Fruit fly (Drosophila melanogaster) whole organism, pupa: Measurements from ENCODE around the gene CG6650.

ENCODE experiments used
- CG10348 ChIP-seq: fragments of 200-800 bp; sonication (Bioruptor generic); IDR thresholded peaks from 2 replicates; pipeline ENCODE4 v1.3.6; 2022; ENCODE audit warnings: missing biosample characterization, missing genetic modification characterization
- CG12605 ChIP-seq: fragments of 200-800 bp; sonication (Bioruptor generic); IDR thresholded peaks from 2 replicates; pipeline ENCODE4 v1.3.6; 2022; ENCODE audit warnings: missing biosample characterization, missing genetic modification characterization
- CG13204 ChIP-seq: fragments of 200-800 bp; sonication (Bioruptor generic); optimal IDR thresholded peaks from 2 replicates; lab custom pipeline; 2018; ENCODE audit warnings: missing biosample characterization, mild to moderate bottlenecking, missing genetic modification characterization, moderate library complexity
- CG14655 ChIP-seq: fragments of 200-800 bp; sonication (Bioruptor generic); optimal IDR thresholded peaks from 3 replicates; lab custom pipeline; 2017; ENCODE audit warnings: mild to moderate bottlenecking, missing biosample characterization, missing genetic modification reagents, missing genetic modification characterization
- CG15710 ChIP-seq: fragments of 200-800 bp; sonication (Bioruptor generic); optimal IDR thresholded peaks from 2 replicates; lab custom pipeline; 2018; ENCODE audit warnings: missing biosample characterization, mild to moderate bottlenecking, missing genetic modification characterization, moderate library complexity
- CG17806 ChIP-seq: fragments of 200-800 bp; sonication (Bioruptor generic); optimal IDR thresholded peaks from 2 replicates; lab custom pipeline; 2018; ENCODE audit warnings: missing biosample characterization, mild to moderate bottlenecking, missing genetic modification characterization, moderate library complexity
- CG32121 ChIP-seq: fragments of 200-800 bp; sonication (Bioruptor generic); IDR thresholded peaks from 2 replicates; pipeline ENCODE4 v1.3.6; 2022; ENCODE audit warnings: missing biosample characterization, missing genetic modification characterization
- CG34367 ChIP-seq: fragments of 200-800 bp; sonication (Bioruptor generic); optimal IDR thresholded peaks from 2 replicates; lab custom pipeline; 2018; ENCODE audit warnings: missing biosample characterization, mild to moderate bottlenecking, missing genetic modification characterization
- CG4496 ChIP-seq: fragments of 200-800 bp; sonication (Bioruptor generic); IDR thresholded peaks from 3 replicates; pipeline ENCODE4 v1.3.6; 2022; ENCODE audit warnings: missing biosample characterization, missing genetic modification characterization
- CG8159 ChIP-seq: fragments of 200-800 bp; sonication (Bioruptor generic); optimal IDR thresholded peaks from 3 replicates; lab custom pipeline; 2018; ENCODE audit warnings: missing biosample characterization, mild to moderate bottlenecking, missing genetic modification characterization, moderate library complexity
- CG8301 ChIP-seq: fragments of 200-800 bp; sonication (Bioruptor generic); optimal IDR thresholded peaks from 2 replicates; lab custom pipeline; 2018; ENCODE audit warnings: missing biosample characterization, mild to moderate bottlenecking, missing genetic modification characterization
- CG9948 ChIP-seq: fragments of 200-800 bp; sonication (Bioruptor generic); optimal IDR thresholded peaks from 2 replicates; lab custom pipeline; 2018; ENCODE audit warnings: missing biosample characterization, mild to moderate bottlenecking, missing genetic modification characterization, moderate library complexity
- D1 ChIP-seq: fragments of 200-800 bp; sonication (Bioruptor generic); optimal IDR thresholded peaks from 2 replicates; lab custom pipeline; 2018; ENCODE audit warnings: missing biosample characterization, mild to moderate bottlenecking, missing genetic modification characterization, moderate library complexity
- EcR ChIP-seq: fragments of 200-800 bp; sonication (Bioruptor generic); optimal IDR thresholded peaks from 3 replicates; lab custom pipeline; 2019; ENCODE audit warnings: missing biosample characterization, missing genetic modification characterization, mild to moderate bottlenecking, moderate library complexity, missing genetic modification reagents
- Ets98B ChIP-seq: fragments of 200-800 bp; sonication (Bioruptor generic); IDR thresholded peaks from 2 replicates; pipeline ENCODE4 v1.3.6; 2022; ENCODE audit warnings: missing biosample characterization, missing genetic modification characterization
- Pif1A ChIP-seq: fragments of 200-800 bp; sonication (Bioruptor generic); optimal IDR thresholded peaks from 3 replicates; lab custom pipeline; 2016; ENCODE audit warnings: missing biosample characterization, missing genetic modification characterization
- Pif1B ChIP-seq: fragments of 200-800 bp; sonication (Bioruptor generic); optimal IDR thresholded peaks from 3 replicates; lab custom pipeline; 2016; ENCODE audit warnings: missing biosample characterization, missing genetic modification characterization
- Snoo ChIP-seq: fragments of 200-800 bp; sonication (Bioruptor generic); optimal IDR thresholded peaks from 3 replicates; lab custom pipeline; 2017; ENCODE audit warnings: missing biosample characterization, mild to moderate bottlenecking, missing genetic modification characterization, inconsistent platforms
- fd96Ca ChIP-seq: fragments of 200-800 bp; sonication (Bioruptor generic); IDR thresholded peaks from 3 replicates; pipeline ENCODE4 v1.3.6; 2022; ENCODE audit warnings: missing biosample characterization, missing genetic modification characterization
- gl ChIP-seq: fragments of 200-800 bp; sonication (Bioruptor generic); optimal IDR thresholded peaks from 2 replicates; lab custom pipeline; 2018; ENCODE audit warnings: missing biosample characterization, mild to moderate bottlenecking, missing genetic modification characterization
- rn ChIP-seq: fragments of 200-800 bp; sonication (Bioruptor generic); IDR thresholded peaks from 2 replicates; pipeline ENCODE4 v1.3.6; 2022; ENCODE audit warnings: missing biosample characterization, missing genetic modification characterization

CG6650 gene

DNA sequence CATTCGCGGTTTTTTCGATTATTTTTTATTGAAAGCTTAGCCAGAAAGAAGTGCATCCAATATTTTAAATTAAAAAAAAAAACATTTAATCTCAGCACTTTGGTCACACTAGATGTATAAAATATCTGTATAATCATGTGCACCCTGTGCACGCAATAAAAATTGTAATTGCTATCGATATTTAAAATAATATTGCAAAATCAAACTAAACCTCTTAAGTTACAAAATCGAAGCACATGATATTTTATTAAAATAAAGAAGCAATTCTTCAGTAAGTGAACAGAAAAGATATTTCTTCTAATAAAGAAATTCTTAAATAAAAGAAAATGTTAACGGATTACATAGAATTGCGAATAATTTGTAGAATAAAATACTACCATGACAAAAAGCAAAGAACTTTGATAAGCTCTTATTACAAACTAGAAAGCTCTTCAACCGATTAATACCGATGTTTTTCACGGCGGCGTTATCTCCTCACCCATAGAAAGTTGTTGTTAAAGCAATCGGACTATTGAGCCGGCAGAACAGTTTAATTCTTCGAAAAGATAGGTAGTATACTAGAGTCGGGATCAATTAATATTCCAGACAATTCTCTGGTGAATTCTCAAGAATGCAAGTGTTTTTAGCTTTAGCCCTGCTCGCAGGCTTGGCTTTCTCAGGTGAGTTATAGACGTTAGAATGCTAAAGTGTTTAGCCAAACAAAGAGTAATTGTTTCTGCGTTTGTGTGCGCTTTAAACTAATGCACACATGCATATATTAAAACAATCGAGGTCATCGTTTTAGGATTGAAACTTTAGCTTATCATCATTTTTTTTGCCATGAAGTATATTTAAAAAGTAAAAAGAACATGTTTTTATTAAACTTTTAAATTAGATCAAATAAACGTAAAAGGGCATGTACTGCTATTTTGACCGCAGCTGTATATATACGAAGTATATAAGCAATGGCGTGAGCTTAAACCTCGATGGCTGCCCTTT is 37.2 kb upstream of the CG6650 start, which contains the start of gene CtsK1:
Gene CtsK1 (plus strand): TSS at position 490 of the 978 bp plus-strand sequence.
- TF ChIP-seq CG13204 (GFP tag; lab: Kevin White, UChicago): no peak
- no peak for TF ChIP-seq gl (tag; lab: Kevin White, UChicago)
- TF ChIP-seq CG15710 (tag; lab: Kevin White, UChicago): peak; percentile 46
- TF ChIP-seq CG8159 (tag; lab: Kevin White, UChicago): peak; percentile 58
- peak; percentile 84 for TF ChIP-seq CG12605
- peak; percentile 64; the same call in 1 of the 2 replicates for TF ChIP-seq CG32121 (GFP tag; lab: Robert Waterston, UW)
- no peak for TF ChIP-seq CG34367 (tag; lab: Kevin White, UChicago)
- no peak for TF ChIP-seq fd96Ca (GFP tag; lab: Robert Waterston, UW)
- peak; percentile 46; the same call in 1 of the 2 replicates for TF ChIP-seq rn (GFP tag; lab: Robert Waterston, UW)
- peak; percentile 85 for TF ChIP-seq Ets98B
- no peak for TF ChIP-seq Pif1B
- TF ChIP-seq D1: peak; percentile 14
- peak; percentile 15 for TF ChIP-seq EcR (GFP tag; lab: Kevin White, UChicago)
- TF ChIP-seq CG17806 (tag; lab: Kevin White, UChicago): peak; percentile 45
- TF ChIP-seq Pif1A (GFP tag; lab: Kevin White, UChicago): no peak
- TF ChIP-seq CG14655 (GFP tag; lab: Kevin White, UChicago): no peak
- no peak for TF ChIP-seq CG10348 (GFP tag; lab: Robert Waterston, UW)
- TF ChIP-seq Snoo: peak; percentile 31
- TF ChIP-seq CG8301 (tag; lab: Kevin White, UChicago): peak; percentile 47
- peak; percentile 50 for TF ChIP-seq CG9948
- TF ChIP-seq CG4496 (GFP tag; lab: Robert Waterston, UW): peak; percentile 93
- TF ChIP-seq, all 21 proteins: peak for 13

DNA sequence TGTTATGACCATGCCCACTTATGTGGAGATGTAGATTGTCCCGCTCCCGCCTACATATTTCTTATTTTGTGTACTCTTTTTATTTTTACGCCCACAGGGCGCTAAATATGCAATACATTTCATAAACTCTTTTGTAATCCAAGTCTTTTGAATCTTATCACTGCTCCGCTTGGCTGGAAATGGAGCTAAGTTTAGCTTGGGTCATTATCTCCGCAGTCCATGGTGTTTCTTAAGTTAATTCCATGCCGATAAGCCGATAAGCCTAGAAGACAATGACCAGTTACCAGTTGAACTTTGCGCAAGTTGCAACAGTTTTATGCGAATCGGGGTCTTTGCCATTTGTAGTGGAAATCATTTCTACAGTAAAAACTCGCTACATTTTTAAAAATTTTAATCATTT is 34.8 kb upstream of the CG6650 start:
- TF ChIP-seq CG4496 (GFP tag; lab: Robert Waterston, UW) (no peak), EcR (GFP tag; lab: Kevin White, UChicago) (peak; percentile 91)

DNA sequence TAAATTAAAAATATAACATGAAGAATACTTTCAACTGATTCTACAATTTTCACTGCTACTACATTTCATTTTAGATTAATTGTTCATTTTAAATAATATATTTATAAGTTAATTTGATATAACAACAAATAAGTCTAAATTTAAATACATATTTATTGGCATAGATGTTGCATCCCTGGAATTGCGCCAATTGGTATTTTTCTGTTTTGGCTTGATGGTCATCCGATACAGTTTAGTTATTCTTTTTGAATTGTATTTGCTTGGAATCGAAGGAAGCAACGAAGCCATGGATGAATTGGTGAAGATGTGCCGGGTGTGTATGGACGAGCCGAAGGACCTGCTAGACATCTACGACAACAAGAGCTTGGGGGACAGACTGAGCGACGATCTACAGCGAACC is 34.3 kb upstream of the CG6650 start, which contains the start of gene CG17361:
Gene CG17361 (plus strand): TSS at position 200 of the 400 bp plus-strand sequence.
- no peak for TF ChIP-seq fd96Ca (GFP tag; lab: Robert Waterston, UW)
- peak; percentile 43 for TF ChIP-seq D1

DNA sequence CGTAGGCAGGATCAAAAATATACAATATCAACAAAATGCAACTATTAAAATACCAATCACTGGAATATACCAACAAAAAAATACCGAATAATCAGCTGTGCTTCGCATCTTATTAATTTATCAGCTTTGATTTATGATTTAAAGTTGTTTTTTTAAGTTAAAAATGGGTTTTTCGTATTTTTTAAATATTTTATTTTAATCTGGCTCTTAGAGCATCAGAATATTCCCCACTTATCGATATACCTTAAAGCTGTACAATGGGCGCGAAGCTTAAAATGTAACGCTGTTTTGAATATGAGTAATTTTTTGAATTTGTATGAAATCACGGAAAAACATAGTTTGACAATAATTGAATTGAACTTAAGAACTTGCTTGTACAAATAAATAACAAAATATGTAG is 32.0 kb upstream of the CG6650 start, which contains the start of gene CG17359:
Gene CG17359 (minus strand): TSS at position 48 of the 400 bp plus-strand sequence.
- no peak for TF ChIP-seq CG8301 (tag; lab: Kevin White, UChicago)
- TF ChIP-seq Pif1B: no peak
- no peak for TF ChIP-seq Snoo
- no peak for TF ChIP-seq D1
- no peak for TF ChIP-seq EcR (GFP tag; lab: Kevin White, UChicago)
- no peak for TF ChIP-seq CG15710 (tag; lab: Kevin White, UChicago)
- TF ChIP-seq CG14655 (GFP tag; lab: Kevin White, UChicago): no peak
- no peak for TF ChIP-seq Ets98B
- no peak for TF ChIP-seq CG10348 (GFP tag; lab: Robert Waterston, UW)
- TF ChIP-seq Pif1A (GFP tag; lab: Kevin White, UChicago): no peak
- TF ChIP-seq CG8159 (tag; lab: Kevin White, UChicago): no peak
- no peak for TF ChIP-seq CG4496 (GFP tag; lab: Robert Waterston, UW)
- TF ChIP-seq CG13204 (GFP tag; lab: Kevin White, UChicago): no peak
- TF ChIP-seq CG34367 (tag; lab: Kevin White, UChicago): no peak
- TF ChIP-seq gl (tag; lab: Kevin White, UChicago): no peak
- TF ChIP-seq fd96Ca (GFP tag; lab: Robert Waterston, UW): no peak

- no peak for TF ChIP-seq Ets98B
- TF ChIP-seq Snoo: no peak
- TF ChIP-seq Pif1B: no peak
Observed at dm6 chr3L:14001658-14002523, 29.4 kb upstream of the CG6650 start, which contains the start of the genes Nprl3 and upSET. Gene Nprl3 (minus strand): TSS chr3L:14001880. Gene upSET (plus strand): TSS chr3L:14002127.
